Worm (Caenorhabditis elegans) whole organism, early embryonic: ENCODE measurements around the gene flp-21.

ENCODE experiments used
- B0310.2 ChIP-seq: sonication (generic microtip); optimal IDR thresholded peaks from 2 replicates; lab custom pipeline; 2016; ENCODE audit warnings: mild to moderate bottlenecking, missing genetic modification characterization, missing compliant biosample characterization
- F13C5.2 ChIP-seq: sonication (generic microtip); optimal IDR thresholded peaks from 2 replicates; lab custom pipeline; 2017; ENCODE audit warnings: mild to moderate bottlenecking, missing genetic modification characterization, inconsistent platforms, missing compliant biosample characterization
- aly-1 ChIP-seq: sonication (generic microtip); optimal IDR thresholded peaks from 2 replicates; lab custom pipeline; 2016; ENCODE audit warnings: missing genetic modification characterization, missing compliant biosample characterization
- ama-1 ChIP-seq: fragments of 150-350 bp; optimal IDR thresholded peaks from 2 replicates; lab custom pipeline; 2014
- ceh-13 ChIP-seq: fragments of 200-800 bp; sonication (Bioruptor generic); optimal IDR thresholded peaks from 2 replicates; lab custom pipeline; 2018; ENCODE audit warnings: mild to moderate bottlenecking, missing genetic modification characterization, missing compliant biosample characterization
- ceh-36 ChIP-seq: sonication (generic microtip); optimal IDR thresholded peaks from 2 replicates; lab custom pipeline; 2016; ENCODE audit warnings: missing genetic modification characterization, inconsistent platforms, missing compliant biosample characterization
- ets-7 ChIP-seq: sonication (generic microtip); optimal IDR thresholded peaks from 2 replicates; lab custom pipeline; 2016; ENCODE audit warnings: missing genotype, missing genetic modification characterization, missing compliant biosample characterization
- flt-1 ChIP-seq: fragments of 200-800 bp; sonication (Bioruptor generic); IDR thresholded peaks from 2 replicates; pipeline ENCODE4 v1.3.6; 2022; ENCODE audit warnings: missing genetic modification characterization, missing compliant biosample characterization
- hmbx-1 ChIP-seq: sonication (generic microtip); optimal IDR thresholded peaks from 2 replicates; lab custom pipeline; 2016; ENCODE audit warnings: mild to moderate bottlenecking, missing genetic modification characterization, missing compliant biosample characterization
- hmg-4 ChIP-seq: fragments of 200-800 bp; sonication (Bioruptor generic); optimal IDR thresholded peaks from 2 replicates; lab custom pipeline; 2018; ENCODE audit warnings: mild to moderate bottlenecking, missing genetic modification characterization, missing compliant biosample characterization
- hnd-1 ChIP-seq: sonication (generic microtip); optimal IDR thresholded peaks from 2 replicates; lab custom pipeline; 2016; ENCODE audit warnings: missing genetic modification characterization, missing compliant biosample characterization
- pes-1 ChIP-seq: fragments of 200-800 bp; sonication (Bioruptor generic); IDR thresholded peaks from 2 replicates; pipeline ENCODE4 v1.3.6; 2022; ENCODE audit warnings: missing genetic modification reagents, missing genetic modification characterization, missing compliant biosample characterization
- scrt-1 ChIP-seq: fragments of 200-800 bp; sonication (Bioruptor generic); IDR thresholded peaks from 2 replicates; pipeline ENCODE4 v1.3.6; 2022; ENCODE audit warnings: missing genetic modification characterization, missing compliant biosample characterization
- sea-1 ChIP-seq: fragments of 200-800 bp; sonication (Bioruptor generic); conservative IDR thresholded peaks from 2 replicates; pipeline ENCODE4 v1.3.6; 2022; ENCODE audit warnings: missing genetic modification characterization, missing compliant biosample characterization
- tbx-11 ChIP-seq: fragments of 200-800 bp; sonication (Bioruptor generic); IDR thresholded peaks from 2 replicates; pipeline ENCODE4 v1.3.6; 2022; ENCODE audit warnings: missing genetic modification characterization, missing compliant biosample characterization
- tbx-37 ChIP-seq: fragments of 200-800 bp; sonication (Bioruptor generic); conservative IDR thresholded peaks from 2 replicates; pipeline ENCODE4 v1.3.6; 2022; ENCODE audit warnings: missing genetic modification reagents, missing genetic modification characterization, missing compliant biosample characterization
- tra-4 ChIP-seq: sonication (generic microtip); optimal IDR thresholded peaks from 2 replicates; lab custom pipeline; 2017; ENCODE audit warnings: missing genetic modification characterization, missing compliant biosample characterization

flp-21 gene

ce11 chrV:7825836-7826235, 32.7 kb downstream of the flp-21 start:
- TF ChIP-seq F13C5.2 (no peak), hnd-1 (tag; lab: Kevin White, UChicago) (no peak), ama-1 (no peak), hmg-4 (GFP tag; lab: Kevin White, UChicago) (no peak), B0310.2 (tag; lab: Kevin White, UChicago) (no peak), hmbx-1 (no peak), tbx-11 (GFP tag; lab: Robert Waterston, UW) (no peak), tbx-37 (GFP tag; lab: Robert Waterston, UW) (no peak), pes-1 (GFP tag; lab: Robert Waterston, UW) (no peak), aly-1 (tag; lab: Kevin White, UChicago) (no peak), flt-1 (GFP tag; lab: Robert Waterston, UW) (no peak), tra-4 (tag; lab: Kevin White, UChicago) (no peak), sea-1 (no peak), ets-7 (tag; lab: Kevin White, UChicago) (no peak), scrt-1 (GFP tag; lab: Robert Waterston, UW) (no peak), ceh-13 (GFP tag; lab: Kevin White, UChicago) (no peak), ceh-36 (no peak)

ce11 chrV:7826362-7826761, 33.2 kb downstream of the flp-21 start:
- no peak for TF ChIP-seq ceh-36
- no peak for TF ChIP-seq hmbx-1
- no peak for TF ChIP-seq ceh-13 (GFP tag; lab: Kevin White, UChicago)
- TF ChIP-seq tbx-11 (GFP tag; lab: Robert Waterston, UW), result no peak
- no peak for TF ChIP-seq F13C5.2
- no peak for TF ChIP-seq ama-1
- no peak for TF ChIP-seq B0310.2 (tag; lab: Kevin White, UChicago)
- no peak for TF ChIP-seq tra-4 (tag; lab: Kevin White, UChicago)
- TF ChIP-seq tbx-37 (GFP tag; lab: Robert Waterston, UW), result no peak
- no peak for TF ChIP-seq flt-1 (GFP tag; lab: Robert Waterston, UW)
- no peak for TF ChIP-seq hnd-1 (tag; lab: Kevin White, UChicago)
- no peak for TF ChIP-seq sea-1
- TF ChIP-seq pes-1 (GFP tag; lab: Robert Waterston, UW), result no peak
- no peak for TF ChIP-seq aly-1 (tag; lab: Kevin White, UChicago)

- TF ChIP-seq ceh-36 (no peak), hnd-1 (tag; lab: Kevin White, UChicago) (no peak), ama-1 (no peak), flt-1 (GFP tag; lab: Robert Waterston, UW) (no peak), hmg-4 (GFP tag; lab: Kevin White, UChicago) (no peak), B0310.2 (tag; lab: Kevin White, UChicago) (no peak), ceh-13 (GFP tag; lab: Kevin White, UChicago) (no peak), F13C5.2 (no peak), pes-1 (GFP tag; lab: Robert Waterston, UW) (no peak)
Measured at ce11 chrV:7826917-7827316, 33.8 kb downstream of the flp-21 start, which contains the start of gene mig-6. Gene mig-6 (plus strand): TSS chrV:7827217.

- no peak for TF ChIP-seq tra-4 (tag; lab: Kevin White, UChicago)
- no peak for TF ChIP-seq ceh-13 (GFP tag; lab: Kevin White, UChicago)
- TF ChIP-seq scrt-1 (GFP tag; lab: Robert Waterston, UW), result no peak
- TF ChIP-seq ets-7 (tag; lab: Kevin White, UChicago), result no peak
- no peak for TF ChIP-seq sea-1
- no peak for TF ChIP-seq flt-1 (GFP tag; lab: Robert Waterston, UW)
- TF ChIP-seq hmbx-1, result no peak
- no peak for TF ChIP-seq hmg-4 (GFP tag; lab: Kevin White, UChicago)
- TF ChIP-seq F13C5.2, result no peak
- TF ChIP-seq ceh-36, result no peak
- TF ChIP-seq tbx-11 (GFP tag; lab: Robert Waterston, UW), result no peak
- TF ChIP-seq tbx-37 (GFP tag; lab: Robert Waterston, UW), result no peak
- TF ChIP-seq pes-1 (GFP tag; lab: Robert Waterston, UW), result no peak
- TF ChIP-seq aly-1 (tag; lab: Kevin White, UChicago), result no peak
- TF ChIP-seq hnd-1 (tag; lab: Kevin White, UChicago), result no peak
- TF ChIP-seq B0310.2 (tag; lab: Kevin White, UChicago), result no peak
Measured at ce11 chrV:7830952-7831351, 37.8 kb downstream of the flp-21 start.

- TF ChIP-seq ceh-36, result no peak
Measured at ce11 chrV:7836911-7837310, 43.7 kb downstream of the flp-21 start, which contains the start of gene txt-5. Gene txt-5 (minus strand): TSS chrV:7837134.

ce11 chrV:7837809-7838208, 44.6 kb downstream of the flp-21 start, which contains the start of gene ttr-33:
Gene ttr-33 (minus strand): TSS chrV:7837909.
- TF ChIP-seq scrt-1 (GFP tag; lab: Robert Waterston, UW), result no peak
- no peak for TF ChIP-seq tbx-11 (GFP tag; lab: Robert Waterston, UW)
- no peak for TF ChIP-seq flt-1 (GFP tag; lab: Robert Waterston, UW)
- TF ChIP-seq ets-7 (tag; lab: Kevin White, UChicago), result no peak
- no peak for TF ChIP-seq tbx-37 (GFP tag; lab: Robert Waterston, UW)
- TF ChIP-seq B0310.2 (tag; lab: Kevin White, UChicago), result no peak
- TF ChIP-seq F13C5.2, result no peak
- TF ChIP-seq ceh-13 (GFP tag; lab: Kevin White, UChicago), result no peak
- no peak for TF ChIP-seq hnd-1 (tag; lab: Kevin White, UChicago)
- no peak for TF ChIP-seq ceh-36
- TF ChIP-seq tra-4 (tag; lab: Kevin White, UChicago), result no peak
- no peak for TF ChIP-seq hmbx-1
- no peak for TF ChIP-seq sea-1
- TF ChIP-seq ama-1, result no peak
- TF ChIP-seq pes-1 (GFP tag; lab: Robert Waterston, UW), result no peak

- TF ChIP-seq aly-1 (tag; lab: Kevin White, UChicago), result no peak
- TF ChIP-seq tbx-37 (GFP tag; lab: Robert Waterston, UW), result no peak
- TF ChIP-seq hmg-4 (GFP tag; lab: Kevin White, UChicago), result no peak
- no peak for TF ChIP-seq B0310.2 (tag; lab: Kevin White, UChicago)
- TF ChIP-seq hmbx-1, result no peak
- TF ChIP-seq tra-4 (tag; lab: Kevin White, UChicago), result no peak
- TF ChIP-seq sea-1, result no peak
- TF ChIP-seq pes-1 (GFP tag; lab: Robert Waterston, UW), result no peak
- TF ChIP-seq ceh-36, result no peak
Measured at ce11 chrV:7839485-7839884, 46.3 kb downstream of the flp-21 start, which contains the start of gene C37C3.12. Gene C37C3.12 (minus strand): TSS chrV:7839585.
